Worm (Caenorhabditis elegans) whole organism, early embryonic: ENCODE measurements around the gene F47G9.6.

Experiments used
- aly-1 ChIP-seq: sonication (generic microtip); optimal IDR thresholded peaks from 2 replicates; lab custom pipeline; 2016; ENCODE audit warnings: missing genetic modification characterization, missing compliant biosample characterization
- ama-1 ChIP-seq: fragments of 150-350 bp; optimal IDR thresholded peaks from 2 replicates; lab custom pipeline; 2014
- ceh-36 ChIP-seq: sonication (generic microtip); optimal IDR thresholded peaks from 2 replicates; lab custom pipeline; 2016; ENCODE audit warnings: missing genetic modification characterization, inconsistent platforms, missing compliant biosample characterization
- ets-7 ChIP-seq: sonication (generic microtip); optimal IDR thresholded peaks from 2 replicates; lab custom pipeline; 2016; ENCODE audit warnings: missing genotype, missing genetic modification characterization, missing compliant biosample characterization

DNA sequence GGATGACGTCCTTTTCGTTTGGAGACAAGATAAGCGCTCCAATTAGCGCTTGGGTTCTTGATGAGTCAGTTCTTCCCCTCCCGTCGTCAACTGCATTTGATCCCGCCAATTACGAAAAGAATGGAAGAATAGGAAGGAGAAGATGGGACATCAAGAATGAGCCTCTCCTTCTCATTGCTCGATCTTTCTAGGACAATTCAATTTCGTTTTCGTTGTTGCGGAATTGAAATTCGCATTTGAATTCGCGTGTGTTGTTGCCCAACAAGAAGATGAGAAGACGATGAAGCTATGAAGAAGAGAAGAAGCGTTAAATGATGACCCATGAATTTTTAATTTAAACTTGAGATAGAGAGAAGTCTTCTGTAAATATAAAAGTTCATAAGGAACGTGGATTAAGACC, 7.7 kb downstream of the F47G9.6 start:
- TF ChIP-seq ets-7 (tag; lab: Kevin White, UChicago) (no peak), ceh-36 (tag; lab: Kevin White, UChicago) (no peak), ama-1 (lab: Kevin White, UChicago) (no peak), aly-1 (tag; lab: Kevin White, UChicago) (no peak)
